Worm (Caenorhabditis elegans) whole organism, young adult: Measurements from ENCODE around the gene clec-80.
A peak's percentile ranks its signal among the peaks of the same experiment; 100 is the strongest.
"Not testable (repeated sequence)": the region's sequence is repeated elsewhere in the genome, so short reads cannot be mapped to it uniquely, and the experiment has no call there.

Experiments used
- B0035.1 ChIP-seq: sonication (generic microtip); optimal IDR thresholded peaks from 2 replicates; lab custom pipeline; 2016; ENCODE audit warnings: missing genetic modification characterization, mild to moderate bottlenecking, missing compliant biosample characterization, missing genotype, missing genetic modification reagents
- F49E8.2 ChIP-seq: sonication (generic microtip); optimal IDR thresholded peaks from 3 replicates; lab custom pipeline; 2017; ENCODE audit warnings: missing genetic modification characterization, mild to moderate bottlenecking, missing compliant biosample characterization, antibody characterized with exemption, moderate library complexity; ENCODE audit not compliant: insufficient read depth
- K11D2.4 ChIP-seq: fragments of 200-800 bp; sonication (Bioruptor generic); IDR thresholded peaks from 2 replicates; pipeline ENCODE4 v1.3.6; 2022; ENCODE audit warnings: missing genetic modification reagents, missing genetic modification characterization, missing compliant biosample characterization
- T07F8.4 ChIP-seq: sonication (generic microtip); optimal IDR thresholded peaks from 2 replicates; lab custom pipeline; 2016; ENCODE audit warnings: mild to moderate bottlenecking, missing genetic modification characterization, moderate library complexity, missing compliant biosample characterization
- Y53F4B.3 ChIP-seq: fragments of 200-800 bp; sonication (Bioruptor generic); IDR thresholded peaks from 2 replicates; pipeline ENCODE4 v1.3.6; 2022; ENCODE audit warnings: missing genetic modification reagents, missing genetic modification characterization, missing compliant biosample characterization
- Y53G8AR.9 ChIP-seq: fragments of 200-800 bp; sonication (Bioruptor generic); conservative IDR thresholded peaks from 2 replicates; pipeline ENCODE4 v1.3.6; 2022; ENCODE audit warnings: missing genetic modification reagents, missing genetic modification characterization, missing compliant biosample characterization
- ama-1 ChIP-seq, 3 experiments: fragments of 150-350 bp in 1 of 3; sonication (generic microtip) in 2 of 3; optimal IDR thresholded peaks; 2 replicates each; lab custom pipeline; 2014 to 2018; ENCODE audit warnings: missing biosample characterization in 2 of 3, missing genetic modification characterization in 2 of 3, missing genetic modification reagents in 2 of 3
- aptf-2 ChIP-seq: fragments of 200-800 bp; sonication (Bioruptor generic); conservative IDR thresholded peaks from 2 replicates; pipeline ENCODE4 v1.3.6; 2022; ENCODE audit warnings: missing genetic modification reagents, missing genetic modification characterization, missing compliant biosample characterization
- atf-7 ChIP-seq: sonication (generic microtip); optimal IDR thresholded peaks from 2 replicates; lab custom pipeline; 2017; ENCODE audit warnings: mild to moderate bottlenecking, missing genetic modification characterization, missing compliant biosample characterization
- attf-5 ChIP-seq: fragments of 200-800 bp; sonication (Bioruptor generic); optimal IDR thresholded peaks from 2 replicates; lab custom pipeline; 2018; ENCODE audit warnings: mild to moderate bottlenecking, missing genetic modification characterization, missing compliant biosample characterization
- bed-1 ChIP-seq: fragments of 200-800 bp; sonication (Bioruptor generic); IDR thresholded peaks from 2 replicates; pipeline ENCODE4 v1.3.6; 2022; ENCODE audit warnings: missing genetic modification reagents, missing genetic modification characterization, missing compliant biosample characterization
- ccch-3 ChIP-seq: fragments of 200-800 bp; sonication (Bioruptor generic); optimal IDR thresholded peaks from 2 replicates; lab custom pipeline; 2018; ENCODE audit warnings: mild to moderate bottlenecking, missing genetic modification characterization, missing compliant biosample characterization
- cebp-1 ChIP-seq, 2 experiments: fragments of 200-800 bp in 1 of 2; sonication (Bioruptor generic) in 1 of 2; sonication (generic microtip) in 1 of 2; IDR thresholded peaks in 1 of 2; optimal IDR thresholded peaks in 1 of 2; 2 replicates each; pipeline versions ENCODE4 v1.3.6 to Lab custom; 2017 to 2022; ENCODE audit warnings: missing compliant biosample characterization in 2 of 2, missing genetic modification characterization in 2 of 2, mild to moderate bottlenecking in 1 of 2, missing genetic modification reagents in 1 of 2, moderate library complexity in 1 of 2
- ceh-100 ChIP-seq: fragments of 200-800 bp; sonication (Bioruptor generic); IDR thresholded peaks from 2 replicates; pipeline ENCODE4 v1.3.6; 2022; ENCODE audit warnings: missing genetic modification reagents, missing genetic modification characterization, missing compliant biosample characterization
- ceh-79 ChIP-seq: sonication (generic microtip); optimal IDR thresholded peaks from 2 replicates; lab custom pipeline; 2017; ENCODE audit warnings: mild to moderate bottlenecking, missing genetic modification characterization, missing compliant biosample characterization
- egl-44 ChIP-seq: fragments of 200-800 bp; sonication (Bioruptor generic); IDR thresholded peaks from 2 replicates; pipeline ENCODE4 v1.3.6; 2022; ENCODE audit warnings: missing genetic modification reagents, missing genetic modification characterization, missing compliant biosample characterization
- ekl-4 ChIP-seq: fragments of 200-800 bp; sonication (Bioruptor generic); IDR thresholded peaks from 2 replicates; pipeline ENCODE4 v1.3.6; 2022; ENCODE audit warnings: missing genetic modification reagents, missing genetic modification characterization, missing compliant biosample characterization
- ets-4 ChIP-seq: fragments of 200-800 bp; sonication (Bioruptor generic); optimal IDR thresholded peaks from 2 replicates; lab custom pipeline; 2018; ENCODE audit warnings: mild to moderate bottlenecking, missing genetic modification characterization, missing compliant biosample characterization
- fkh-3 ChIP-seq: sonication (generic microtip); optimal IDR thresholded peaks from 2 replicates; lab custom pipeline; 2016; ENCODE audit warnings: mild to moderate bottlenecking, missing genetic modification characterization, missing compliant biosample characterization
- hmg-1.2 ChIP-seq: fragments of 200-800 bp; sonication (Bioruptor generic); IDR thresholded peaks from 2 replicates; pipeline ENCODE4 v1.3.6; 2022; ENCODE audit warnings: missing genetic modification reagents, missing genetic modification characterization, missing compliant biosample characterization
- hrde-1 ChIP-seq: sonication (generic microtip); optimal IDR thresholded peaks from 2 replicates; lab custom pipeline; 2016; ENCODE audit warnings: missing genetic modification characterization, mild to moderate bottlenecking, missing compliant biosample characterization, moderate library complexity, missing genotype, missing genetic modification reagents, borderline replicate concordance
- hsf-1 ChIP-seq: fragments of 200-800 bp; sonication (Bioruptor generic); IDR thresholded peaks from 2 replicates; pipeline ENCODE4 v1.3.6; 2022; ENCODE audit warnings: missing genetic modification reagents, missing genetic modification characterization, missing compliant biosample characterization
- lag-1 ChIP-seq: fragments of 200-800 bp; sonication (Bioruptor generic); IDR thresholded peaks from 2 replicates; pipeline ENCODE4 v1.3.6; 2022; ENCODE audit warnings: missing genetic modification reagents, missing genetic modification characterization, missing compliant biosample characterization
- lir-1 ChIP-seq: fragments of 200-800 bp; sonication (Bioruptor generic); conservative IDR thresholded peaks from 2 replicates; pipeline ENCODE4 v1.3.6; 2022; ENCODE audit warnings: missing genetic modification reagents, missing genetic modification characterization, missing compliant biosample characterization
- madf-3 ChIP-seq: fragments of 200-800 bp; sonication (Bioruptor generic); IDR thresholded peaks from 2 replicates; pipeline ENCODE4 v1.3.6; 2022; ENCODE audit warnings: missing genetic modification reagents, missing genetic modification characterization, missing compliant biosample characterization
- mes-4 ChIP-seq: sonication (generic microtip); optimal IDR thresholded peaks from 2 replicates; lab custom pipeline; 2016; ENCODE audit warnings: missing genotype, missing genetic modification characterization, missing compliant biosample characterization
- nfya-2 ChIP-seq: fragments of 200-800 bp; sonication (Bioruptor generic); IDR thresholded peaks from 2 replicates; pipeline ENCODE4 v1.3.6; 2022; ENCODE audit warnings: missing genetic modification reagents, missing genetic modification characterization, missing compliant biosample characterization
- nhr-120 ChIP-seq: fragments of 200-800 bp; sonication (Bioruptor generic); IDR thresholded peaks from 2 replicates; pipeline ENCODE4 v1.3.6; 2022; ENCODE audit warnings: missing genetic modification characterization, missing compliant biosample characterization
- nhr-179 ChIP-seq: sonication (generic microtip); optimal IDR thresholded peaks from 2 replicates; lab custom pipeline; 2016; ENCODE audit warnings: mild to moderate bottlenecking, missing genetic modification characterization, missing compliant biosample characterization
- nhr-27 ChIP-seq: fragments of 200-800 bp; sonication (Bioruptor generic); optimal IDR thresholded peaks from 2 replicates; lab custom pipeline; 2018; ENCODE audit warnings: mild to moderate bottlenecking, missing genetic modification characterization, moderate library complexity, missing compliant biosample characterization
- nhr-90 ChIP-seq: sonication (generic microtip); optimal IDR thresholded peaks from 2 replicates; lab custom pipeline; 2016; ENCODE audit warnings: missing genotype, mild to moderate bottlenecking, missing genetic modification characterization, missing compliant biosample characterization
- pha-4 ChIP-seq: fragments of 150-350 bp; sonication (generic microtip); optimal IDR thresholded peaks from 2 replicates; lab custom pipeline; 2014; ENCODE audit warnings: missing biosample characterization, missing genetic modification reagents, missing genetic modification characterization
- snpc-1.1 ChIP-seq: sonication (generic microtip); optimal IDR thresholded peaks from 2 replicates; lab custom pipeline; 2017; ENCODE audit warnings: missing genetic modification characterization, mild to moderate bottlenecking, missing compliant biosample characterization, antibody characterized with exemption, moderate library complexity, missing genotype, missing genetic modification reagents; ENCODE audit not compliant: insufficient read depth
- snpc-1.3 ChIP-seq: sonication (generic microtip); optimal IDR thresholded peaks from 2 replicates; lab custom pipeline; 2017; ENCODE audit warnings: missing genetic modification characterization, mild to moderate bottlenecking, missing compliant biosample characterization, antibody characterized with exemption, moderate library complexity, missing genotype, missing genetic modification reagents; ENCODE audit not compliant: insufficient read depth
- snpc-3.4 ChIP-seq: sonication (generic microtip); optimal IDR thresholded peaks from 2 replicates; lab custom pipeline; 2017; ENCODE audit warnings: missing genetic modification characterization, mild to moderate bottlenecking, missing compliant biosample characterization, antibody characterized with exemption, moderate library complexity, missing genotype, missing genetic modification reagents
- snpc-4 ChIP-seq, 5 experiments: fragments of 150-350 bp in 1 of 5; sonication (generic microtip) in 4 of 5; optimal IDR thresholded peaks; 2 replicates each; lab custom pipeline; 2014 to 2018; ENCODE audit warnings: missing genetic modification characterization in 5 of 5, missing biosample characterization in 3 of 5, antibody characterized with exemption in 2 of 5, mild to moderate bottlenecking in 2 of 5, missing compliant biosample characterization in 2 of 5, missing genotype in 2 of 5, moderate library complexity in 2 of 5, missing genetic modification reagents in 1 of 5
- unc-130 ChIP-seq: sonication (generic microtip); optimal IDR thresholded peaks from 2 replicates; lab custom pipeline; 2016; ENCODE audit warnings: missing genetic modification reagents, missing genetic modification characterization, missing compliant biosample characterization
- unc-62 ChIP-seq: fragments of 150-350 bp; optimal IDR thresholded peaks from 2 replicates; lab custom pipeline; 2014; ENCODE audit warnings: missing biosample characterization, missing genetic modification reagents, missing genetic modification characterization
- zfh-2 ChIP-seq: fragments of 200-800 bp; sonication (Bioruptor generic); conservative IDR thresholded peaks from 2 replicates; pipeline ENCODE4 v1.3.6; 2022; ENCODE audit warnings: missing genetic modification reagents, missing genetic modification characterization, missing compliant biosample characterization
- zim-3 ChIP-seq: sonication (generic microtip); optimal IDR thresholded peaks from 2 replicates; lab custom pipeline; 2017; ENCODE audit warnings: mild to moderate bottlenecking, missing genetic modification characterization, moderate library complexity, missing compliant biosample characterization
- ztf-22 ChIP-seq: fragments of 200-800 bp; sonication (Bioruptor generic); optimal IDR thresholded peaks from 2 replicates; lab custom pipeline; 2018; ENCODE audit warnings: mild to moderate bottlenecking, missing genetic modification characterization, moderate library complexity, missing compliant biosample characterization
- ztf-28 ChIP-seq: fragments of 200-800 bp; sonication (Bioruptor generic); IDR thresholded peaks from 2 replicates; pipeline ENCODE4 v1.3.6; 2022; ENCODE audit warnings: missing genetic modification reagents, missing genetic modification characterization, missing compliant biosample characterization
- ztf-6 ChIP-seq: fragments of 200-800 bp; sonication (Bioruptor generic); IDR thresholded peaks from 2 replicates; pipeline ENCODE4 v1.3.6; 2022; ENCODE audit warnings: missing genetic modification reagents, missing genetic modification characterization, missing compliant biosample characterization

clec-80 gene

DNA sequence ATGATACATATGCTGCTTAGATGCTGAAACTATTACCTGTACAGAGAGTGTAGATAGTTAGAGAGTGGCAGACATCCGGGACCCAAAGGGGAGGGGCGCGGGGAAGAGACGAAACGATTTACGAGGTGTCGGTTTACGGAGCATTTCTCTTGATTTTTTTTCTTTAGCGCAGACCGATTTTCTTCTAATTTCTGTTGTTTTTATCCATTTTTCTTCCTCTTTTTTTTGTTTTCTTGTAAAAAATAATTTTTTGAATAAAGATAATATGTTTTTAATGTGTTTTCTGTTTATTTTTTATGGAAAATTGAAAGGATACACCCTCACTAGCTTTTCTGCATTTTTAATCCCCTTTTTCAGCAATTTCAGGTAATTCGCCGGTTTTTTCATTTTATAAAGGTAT, 45.7 kb upstream of the clec-80 start, which contains the start of gene Y54G2A.72:
Gene Y54G2A.72 (plus strand): TSS at position 301 of the 400 bp plus-strand sequence.
- TF ChIP-seq ekl-4; zfh-2; ceh-79 (tag; lab: Kevin White, UChicago): not testable (repeated sequence)

DNA sequence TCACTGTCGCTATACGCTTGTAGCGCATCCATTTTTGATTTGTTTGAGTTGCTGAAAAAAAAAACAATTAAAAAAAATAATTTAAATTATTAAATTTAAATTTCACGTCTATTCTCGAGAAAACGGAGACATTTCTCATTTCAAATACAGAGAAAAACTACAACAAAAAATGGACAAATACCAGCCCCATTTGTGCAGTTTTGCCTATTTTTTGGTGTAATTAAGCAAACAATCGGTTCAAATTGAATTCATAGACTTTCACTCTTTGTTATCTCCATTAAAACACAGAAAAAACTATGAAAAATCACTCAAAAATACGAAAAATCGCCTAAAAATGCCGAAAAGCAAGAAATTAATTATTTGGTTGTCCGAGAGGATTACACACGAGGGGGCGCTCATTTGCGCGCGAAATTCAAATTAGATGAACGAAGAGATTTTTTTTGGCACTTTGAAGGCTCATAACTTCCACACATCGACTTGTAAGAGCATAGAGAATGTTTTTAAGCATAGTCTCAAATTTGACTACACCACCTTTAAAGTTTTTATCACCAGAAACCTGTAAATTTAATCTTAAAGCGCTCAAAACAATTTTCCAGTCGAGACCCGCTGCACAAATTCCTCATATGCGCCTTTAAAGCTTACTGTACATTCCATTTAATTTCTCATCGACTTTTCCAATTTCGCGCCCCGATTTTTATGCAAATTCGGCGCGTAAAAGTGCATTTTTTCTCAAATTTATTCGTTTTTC, 40.6 kb upstream of the clec-80 start, which contains the start of gene Y54G2A.12:
Gene Y54G2A.12 (minus strand): TSS at position 51 of the 748 bp plus-strand sequence.
- TF ChIP-seq nfya-2 (GFP tag; lab: Robert Waterston, UW) = no peak
- TF ChIP-seq lir-1 = no peak
- no peak for TF ChIP-seq cebp-1 (GFP tag; IDR thresholded peaks at IDR 0.05; lab: Robert Waterston, UW)
- no peak for TF ChIP-seq cebp-1 (tag; optimal IDR thresholded peaks at IDR 0.05; lab: Kevin White, UChicago)
- peak; percentile 53 for TF ChIP-seq snpc-3.4 (tag; lab: Kevin White, UChicago)
- no peak for TF ChIP-seq madf-3 (GFP tag; lab: Robert Waterston, UW)
- peak; percentile 19 for TF ChIP-seq hrde-1
- no peak for TF ChIP-seq Y53F4B.3 (GFP tag; lab: Robert Waterston, UW)
- no peak for TF ChIP-seq ztf-6 (GFP tag; lab: Robert Waterston, UW)
- no peak for TF ChIP-seq Y53G8AR.9
- peak; percentile 76 for TF ChIP-seq hsf-1 (GFP tag; lab: Robert Waterston, UW)
- TF ChIP-seq fkh-3 = no peak
- TF ChIP-seq T07F8.4 (tag; lab: Kevin White, UChicago) = no peak
- no peak for TF ChIP-seq atf-7 (tag; lab: Kevin White, UChicago)
- TF ChIP-seq ets-4 = no peak
- TF ChIP-seq pha-4 (tag; lab: Kevin White, UChicago) = no peak
- TF ChIP-seq attf-5 (GFP tag; lab: Kevin White, UChicago) = no peak
- TF ChIP-seq ceh-100 = 0 out of 2 replicates have a peak, but pooled peaks have one; percentile 19
- no peak for TF ChIP-seq mes-4
- no peak for TF ChIP-seq nhr-27 (tag; lab: Kevin White, UChicago)
- TF ChIP-seq B0035.1 = no peak
- no peak for TF ChIP-seq ccch-3
- no peak for TF ChIP-seq snpc-4 (GFP tag; optimal IDR thresholded peaks at IDR 0.05; lab: Kevin White, UChicago)
- TF ChIP-seq snpc-4 (tag; optimal IDR thresholded peaks at IDR 0.05; lab: Kevin White, UChicago) = peak in 1 of 4 experiments; percentile 11
- TF ChIP-seq F49E8.2 (tag; lab: Kevin White, UChicago) = no peak
- TF ChIP-seq nhr-120 (GFP tag; lab: Robert Waterston, UW) = no peak
- no peak for TF ChIP-seq zim-3 (tag; lab: Kevin White, UChicago)
- TF ChIP-seq unc-62 (GFP tag; lab: Kevin White, UChicago) = no peak
- TF ChIP-seq lag-1 (GFP tag; lab: Robert Waterston, UW) = no peak
- no peak for TF ChIP-seq snpc-1.1 (tag; lab: Kevin White, UChicago)
- TF ChIP-seq nhr-179 (tag; lab: Kevin White, UChicago) = no peak
- peak; percentile 44; the same call in 1 of the 2 replicates for TF ChIP-seq hmg-1.2
- TF ChIP-seq K11D2.4 (GFP tag; lab: Robert Waterston, UW) = no peak
- TF ChIP-seq nhr-90 (tag; lab: Kevin White, UChicago) = no peak
- TF ChIP-seq ztf-28 (GFP tag; lab: Robert Waterston, UW) = 0 out of 2 replicates have a peak, but pooled peaks have one; percentile 66
- no peak for TF ChIP-seq bed-1 (GFP tag; lab: Robert Waterston, UW)
- TF ChIP-seq ztf-22 = no peak
- no peak for TF ChIP-seq aptf-2 (GFP tag; lab: Robert Waterston, UW)
- peak; percentile 12 for TF ChIP-seq unc-130 (GFP tag; lab: Kevin White, UChicago)
- no peak for TF ChIP-seq snpc-1.3 (tag; lab: Kevin White, UChicago)
- no peak for TF ChIP-seq egl-44 (GFP tag; lab: Robert Waterston, UW)
- no peak for TF ChIP-seq ama-1 (optimal IDR thresholded peaks at IDR 0.05; lab: Kevin White, UChicago)
- TF ChIP-seq ama-1 (GFP tag; optimal IDR thresholded peaks at IDR 0.05; lab: Kevin White, UChicago) = no peak
